Worm (Caenorhabditis elegans): Measurements from ENCODE around the gene nhr-202.

ce11 chrV:449685-450084, 12.7 kb upstream of the nhr-202 start, which contains the start of gene M02H5.8:
- TF ChIP-seq zip-4 (GFP tag; optimal IDR thresholded peaks at IDR 0.05) (no peak), mab-9 (GFP tag; IDR thresholded peaks at IDR 0.05) (no peak), fos-1 (tag; optimal IDR thresholded peaks at IDR 0.05) (no peak), nhr-76 (tag; optimal IDR thresholded peaks at IDR 0.05) (no peak), alr-1 (tag; optimal IDR thresholded peaks at IDR 0.05; ENCODE audit: borderline replicate concordance) (no peak)
